Worm (Caenorhabditis elegans): ENCODE measurements around the gene F44E2.9.

F44E2.9 gene

DNA sequence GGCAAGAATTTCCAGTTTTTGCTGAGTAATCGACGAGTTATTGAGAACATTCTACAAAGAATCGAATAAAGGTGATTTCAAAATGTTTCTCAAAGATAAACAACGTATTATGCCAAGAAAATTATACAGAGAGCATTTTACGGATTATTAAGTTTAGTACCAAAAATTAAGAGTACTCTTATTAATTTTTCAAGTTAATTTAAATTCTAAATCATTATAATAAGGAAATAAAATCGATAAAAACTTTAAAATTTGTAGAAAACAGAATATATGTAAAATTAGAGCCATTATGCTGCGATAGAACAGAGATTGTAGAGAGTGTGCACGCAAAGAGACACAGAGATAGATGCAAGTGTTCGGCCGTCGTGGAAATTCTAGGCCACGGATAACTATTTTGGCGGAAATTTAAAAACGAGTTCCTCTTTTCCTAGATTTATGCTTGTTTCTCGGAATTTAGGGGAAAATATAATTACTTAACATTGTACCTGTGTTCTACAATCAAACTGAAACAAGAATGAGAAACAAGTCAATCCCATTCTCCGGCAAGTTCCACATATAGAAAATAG, at the start of gene F44E2.9 (continued):
- TF ChIP-seq ceh-45 (GFP tag; IDR thresholded peaks at IDR 0.05) (no peak), ceh-14 (tag; optimal IDR thresholded peaks at IDR 0.05) (peak; percentile 1), ceh-34 (tag; optimal IDR thresholded peaks at IDR 0.05) (no peak)

DNA sequence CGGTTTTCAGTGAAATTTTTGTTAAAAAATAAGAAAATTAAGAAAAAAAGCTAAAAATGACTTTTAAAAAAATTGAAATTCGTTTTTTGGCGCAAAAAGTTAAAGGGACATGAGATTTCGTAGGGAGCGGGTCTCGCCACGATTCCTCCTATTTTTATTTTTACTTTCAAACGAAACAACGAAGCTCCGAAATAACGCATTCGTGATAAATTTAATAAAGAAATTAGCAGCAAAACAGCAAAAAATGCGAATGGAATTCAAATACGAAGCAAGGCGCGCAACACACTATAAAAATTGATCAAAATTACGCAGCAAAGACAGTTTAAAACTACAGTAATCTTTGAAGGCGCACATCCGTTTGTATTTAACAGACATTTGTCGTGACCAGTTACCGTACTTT, 49.4 kb upstream of the F44E2.9 start:
- TF ChIP-seq tbx-7 (tag; optimal IDR thresholded peaks at IDR 0.05) (no peak), madf-2 (tag; optimal IDR thresholded peaks at IDR 0.05) (no peak), npax-4 (tag; optimal IDR thresholded peaks at IDR 0.05) (no peak), unc-42 (tag; optimal IDR thresholded peaks at IDR 0.05) (peak; percentile 56), syd-9 (tag; optimal IDR thresholded peaks at IDR 0.05) (no peak), hlh-15 (tag; optimal IDR thresholded peaks at IDR 0.05) (no peak)

DNA sequence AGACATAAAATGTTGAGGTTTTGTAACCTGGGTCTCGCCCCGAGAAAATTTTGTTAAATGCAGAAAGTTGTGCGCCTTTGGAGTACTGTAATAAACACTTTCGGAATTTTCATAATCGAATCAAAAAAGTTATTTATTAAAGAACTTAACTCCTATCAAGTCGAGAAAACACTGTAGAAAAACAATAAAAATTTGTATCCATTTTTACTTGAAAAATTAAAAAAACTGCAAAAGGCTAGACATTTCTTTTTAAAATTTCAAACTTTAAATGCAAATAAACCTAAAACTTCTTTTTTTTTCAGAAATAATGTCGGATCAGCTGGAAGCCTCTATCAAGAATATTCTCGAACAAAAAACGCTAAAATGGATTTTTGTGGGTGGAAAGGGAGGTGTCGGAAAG, 44.5 kb upstream of the F44E2.9 start, which contains the start of gene asna-1:
Gene asna-1 (plus strand): TSS at position 301 of the 400 bp plus-strand sequence.
- TF ChIP-seq nhr-11 (tag; optimal IDR thresholded peaks at IDR 0.05) (no peak), sox-4 (tag; optimal IDR thresholded peaks at IDR 0.05) (no peak), syd-9 (tag; optimal IDR thresholded peaks at IDR 0.05) (no peak), hlh-15 (tag; optimal IDR thresholded peaks at IDR 0.05) (no peak), dmd-4 (tag; optimal IDR thresholded peaks at IDR 0.05; ENCODE audit: borderline replicate concordance) (no peak), ceh-30 (tag; optimal IDR thresholded peaks at IDR 0.05) (no peak), hlh-8 (tag; optimal IDR thresholded peaks at IDR 0.05) (no peak), pat-9 (tag; optimal IDR thresholded peaks at IDR 0.05) (no peak), dve-1 (tag; optimal IDR thresholded peaks at IDR 0.05) (no peak), ceh-19 (GFP tag; optimal IDR thresholded peaks at IDR 0.05) (no peak), ceh-31 (tag; optimal IDR thresholded peaks at IDR 0.05) (no peak), lin-11 (tag; optimal IDR thresholded peaks at IDR 0.05) (no peak), unc-42 (tag; optimal IDR thresholded peaks at IDR 0.05) (no peak), fax-1 (tag; optimal IDR thresholded peaks at IDR 0.05) (no peak), ceh-14 (tag; optimal IDR thresholded peaks at IDR 0.05) (no peak), sox-2 (GFP tag; IDR thresholded peaks at IDR 0.05) (no peak), eyg-1 (tag; optimal IDR thresholded peaks at IDR 0.05) (no peak), unc-86 (tag; optimal IDR thresholded peaks at IDR 0.05) (no peak), ref-2 (tag; optimal IDR thresholded peaks at IDR 0.05) (no peak), ceh-9 (tag; optimal IDR thresholded peaks at IDR 0.05) (no peak)

DNA sequence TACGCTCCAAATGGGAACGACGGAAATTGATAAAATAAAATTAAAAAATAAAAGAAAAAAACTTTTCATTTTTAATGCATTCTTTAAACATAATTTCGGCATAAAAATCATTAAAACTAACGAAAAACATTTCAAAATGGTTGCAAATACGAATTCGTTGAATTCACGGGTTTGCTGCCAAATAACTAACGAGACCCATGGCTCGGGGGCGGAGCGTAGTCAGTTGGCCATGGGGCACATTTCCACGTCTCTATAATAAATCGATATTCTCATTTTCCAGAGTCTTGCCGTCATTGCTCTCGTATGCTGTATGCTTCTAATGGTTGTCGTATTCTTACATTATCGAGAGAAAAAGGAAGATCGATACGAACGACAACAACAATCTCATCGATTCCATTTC, 43.1 kb upstream of the F44E2.9 start, which contains the start of gene ZK637.4:
Gene ZK637.4 (plus strand): TSS at position 301 of the 400 bp plus-strand sequence.
- TF ChIP-seq unc-86 (tag; optimal IDR thresholded peaks at IDR 0.05), result no peak
- TF ChIP-seq ceh-14 (tag; optimal IDR thresholded peaks at IDR 0.05), result no peak
- TF ChIP-seq lim-6 (tag; optimal IDR thresholded peaks at IDR 0.05), result no peak
- TF ChIP-seq F13H6.1 (tag; optimal IDR thresholded peaks at IDR 0.05), result no peak
- TF ChIP-seq ceh-30 (tag; optimal IDR thresholded peaks at IDR 0.05), result no peak
- TF ChIP-seq ceh-48 (tag; optimal IDR thresholded peaks at IDR 0.05), result no peak
- no peak for TF ChIP-seq C38D4.7 (GFP tag; optimal IDR thresholded peaks at IDR 0.05)
- no peak for TF ChIP-seq che-1 (tag; optimal IDR thresholded peaks at IDR 0.05)
- TF ChIP-seq ceh-6 (GFP tag; optimal IDR thresholded peaks at IDR 0.05), result no peak
- no peak for TF ChIP-seq sox-2 (GFP tag; IDR thresholded peaks at IDR 0.05)
- no peak for TF ChIP-seq ceh-2 (tag; optimal IDR thresholded peaks at IDR 0.05)
- no peak for TF ChIP-seq ceh-22 (tag; optimal IDR thresholded peaks at IDR 0.05)
- TF ChIP-seq sdc-2 (tag; optimal IDR thresholded peaks at IDR 0.05), result no peak
- TF ChIP-seq zip-5 (tag; optimal IDR thresholded peaks at IDR 0.05), result no peak
- TF ChIP-seq ceh-34 (tag; optimal IDR thresholded peaks at IDR 0.05), result no peak
- TF ChIP-seq odd-2 (tag; optimal IDR thresholded peaks at IDR 0.05), result no peak
- no peak for TF ChIP-seq pros-1 (tag; optimal IDR thresholded peaks at IDR 0.05)
- TF ChIP-seq pag-3 (tag; optimal IDR thresholded peaks at IDR 0.05; ENCODE audit: borderline replicate concordance), result no peak
- TF ChIP-seq lin-11 (tag; optimal IDR thresholded peaks at IDR 0.05), result no peak
- no peak for TF ChIP-seq fkh-10 (GFP tag; optimal IDR thresholded peaks at IDR 0.05)

All from whole organism, late embryonic.